Fruit fly (Drosophila melanogaster) whole organism, wandering third instar larva: Measurements from ENCODE around the gene CG42526.

Source experiments
- Abd-B ChIP-seq: fragments of >200 bp; optimal IDR thresholded peaks from 2 replicates; lab custom pipeline; 2017; ENCODE audit warnings: missing biosample characterization, missing genetic modification characterization
- CG32264 ChIP-seq: fragments of 200-800 bp; sonication (Bioruptor generic); optimal IDR thresholded peaks from 2 replicates; lab custom pipeline; 2016; ENCODE audit warnings: missing biosample characterization, missing genetic modification characterization
- CrebA ChIP-seq: fragments of 200-800 bp; sonication (Bioruptor generic); optimal IDR thresholded peaks from 2 replicates; lab custom pipeline; 2016; ENCODE audit warnings: missing biosample characterization, mild to moderate bottlenecking, missing genetic modification characterization, borderline replicate concordance
- Dfd ChIP-seq: fragments of >200 bp; optimal IDR thresholded peaks from 2 replicates; lab custom pipeline; 2017; ENCODE audit warnings: missing biosample characterization, missing genetic modification characterization
- Dif ChIP-seq: fragments of 200-275, 200-300 bp; sonication (Bioruptor generic); optimal IDR thresholded peaks from 2 replicates; lab custom pipeline; 2018; ENCODE audit warnings: missing biosample characterization, missing genetic modification characterization; ENCODE audit not compliant: partially characterized antibody
- HLH106 ChIP-seq: fragments of 200-800 bp; optimal IDR thresholded peaks from 3 replicates; lab custom pipeline; 2019; ENCODE audit warnings: missing biosample characterization, mild to moderate bottlenecking, missing genetic modification characterization, moderate library complexity
- Hnf4 ChIP-seq: fragments of 200-800 bp; sonication (Bioruptor generic); optimal IDR thresholded peaks from 2 replicates; lab custom pipeline; 2016; ENCODE audit warnings: missing biosample characterization, mild to moderate bottlenecking, missing genetic modification characterization
- Hr78 ChIP-seq: fragments of >200 bp; optimal IDR thresholded peaks from 2 replicates; lab custom pipeline; 2017; ENCODE audit warnings: missing biosample characterization, missing genetic modification characterization
- Hr83 ChIP-seq: fragments of 200-300 bp; sonication (Bioruptor generic); optimal IDR thresholded peaks from 2 replicates; lab custom pipeline; 2016; ENCODE audit warnings: missing biosample characterization, mild to moderate bottlenecking, missing genetic modification characterization, moderate library complexity; ENCODE audit not compliant: poor library complexity, severe bottlenecking
- Jra ChIP-seq: sonication (Bioruptor generic); optimal IDR thresholded peaks from 2 replicates; lab custom pipeline; 2016; ENCODE audit warnings: missing biosample characterization, missing genetic modification characterization
- Mio ChIP-seq: sonication (Bioruptor generic); optimal IDR thresholded peaks from 2 replicates; lab custom pipeline; 2016; ENCODE audit warnings: missing biosample characterization, missing genetic modification characterization
- Myc ChIP-seq: fragments of >200 bp; optimal IDR thresholded peaks from 2 replicates; lab custom pipeline; 2017
- N ChIP-seq: fragments of >200 bp; optimal IDR thresholded peaks from 2 replicates; lab custom pipeline; 2018; ENCODE audit warnings: missing biosample characterization, missing external identifiers, missing genetic modification characterization
- OdsH ChIP-seq: fragments of 200-800 bp; sonication (Bioruptor generic); optimal IDR thresholded peaks from 2 replicates; lab custom pipeline; 2016; ENCODE audit warnings: missing biosample characterization, mild to moderate bottlenecking, missing genetic modification characterization
- Rel ChIP-seq, 2 experiments: fragments of 200-800 bp; sonication (Bioruptor generic) in 1 of 2; optimal IDR thresholded peaks; 2 replicates in 1 of 2; 3 replicates in 1 of 2; lab custom pipeline; 2016 to 2019; ENCODE audit warnings: mild to moderate bottlenecking in 2 of 2, missing biosample characterization in 2 of 2, missing genetic modification characterization in 2 of 2, moderate library complexity in 1 of 2
- Sp1 ChIP-seq: fragments of 200-800 bp; sonication (Bioruptor generic); optimal IDR thresholded peaks from 3 replicates; lab custom pipeline; 2019; ENCODE audit warnings: missing biosample characterization, mild to moderate bottlenecking, missing genetic modification characterization, moderate library complexity
- Vsx2 ChIP-seq: fragments of 200-300, 225-300 bp; sonication (Bioruptor generic); optimal IDR thresholded peaks from 2 replicates; lab custom pipeline; 2018; ENCODE audit warnings: missing biosample characterization, missing genetic modification characterization; ENCODE audit not compliant: partially characterized antibody
- br ChIP-seq: fragments of 200-800 bp; sonication (Bioruptor generic); optimal IDR thresholded peaks from 2 replicates; lab custom pipeline; 2016; ENCODE audit warnings: missing biosample characterization, missing genetic modification characterization
- brk ChIP-seq: fragments of 200-800 bp; sonication (Bioruptor generic); optimal IDR thresholded peaks from 2 replicates; lab custom pipeline; 2016; ENCODE audit warnings: missing biosample characterization, mild to moderate bottlenecking, missing genetic modification characterization
- dl ChIP-seq, 2 experiments: fragments of 175-275, 200-275 bp in 1 of 2; fragments of 200-275 bp in 1 of 2; sonication (Bioruptor generic); optimal IDR thresholded peaks; lab custom pipeline; 2018; ENCODE audit warnings: mild to moderate bottlenecking in 2 of 2, missing biosample characterization in 2 of 2, missing genetic modification characterization in 2 of 2, moderate library complexity in 2 of 2; ENCODE audit not compliant: partially characterized antibody in 2 of 2, insufficient read depth in 1 of 2
- dmrt93B ChIP-seq: fragments of 200-800 bp; sonication (Bioruptor generic); optimal IDR thresholded peaks from 2 replicates; lab custom pipeline; 2018; ENCODE audit warnings: missing biosample characterization, mild to moderate bottlenecking, missing genetic modification characterization
- ey ChIP-seq: fragments of 200-800 bp; sonication (Bioruptor generic); optimal IDR thresholded peaks from 2 replicates; lab custom pipeline; 2016; ENCODE audit warnings: missing biosample characterization, missing genetic modification characterization
- foxo ChIP-seq, 2 experiments: fragments of 200-800 bp; sonication (Bioruptor generic); optimal IDR thresholded peaks; 2 replicates in 1 of 2; 3 replicates in 1 of 2; lab custom pipeline; 2016 to 2017; ENCODE audit warnings: missing biosample characterization in 2 of 2, missing genetic modification characterization in 2 of 2
- h ChIP-seq: fragments of 200-800 bp; sonication (Bioruptor generic); optimal IDR thresholded peaks from 3 replicates; lab custom pipeline; 2016; ENCODE audit warnings: missing biosample characterization, mild to moderate bottlenecking, missing genetic modification characterization
- jim ChIP-seq: fragments of 175-275, 200-325 bp; sonication (Bioruptor generic); optimal IDR thresholded peaks from 2 replicates; lab custom pipeline; 2016; ENCODE audit warnings: missing biosample characterization, mild to moderate bottlenecking, missing genetic modification characterization
- lola ChIP-seq: fragments of >200 bp; optimal IDR thresholded peaks from 2 replicates; lab custom pipeline; 2017; ENCODE audit warnings: missing biosample characterization, missing genetic modification characterization
- pan ChIP-seq: fragments of >200 bp; optimal IDR thresholded peaks from 2 replicates; lab custom pipeline; 2017
- psq ChIP-seq: fragments of 200-800 bp; sonication (Bioruptor generic); optimal IDR thresholded peaks from 3 replicates; lab custom pipeline; 2017; ENCODE audit warnings: missing biosample characterization, mild to moderate bottlenecking, missing genetic modification characterization, moderate library complexity
- rgr ChIP-seq: fragments of 200-800 bp; sonication (Bioruptor generic); optimal IDR thresholded peaks from 3 replicates; lab custom pipeline; 2016; ENCODE audit warnings: missing biosample characterization, mild to moderate bottlenecking, missing genetic modification characterization
- tai ChIP-seq: sonication (Bioruptor generic); optimal IDR thresholded peaks from 2 replicates; lab custom pipeline; 2016; ENCODE audit warnings: missing biosample characterization, missing genetic modification characterization
- usp ChIP-seq: fragments of >200 bp; optimal IDR thresholded peaks from 2 replicates; lab custom pipeline; 2017; ENCODE audit warnings: missing biosample characterization, missing genetic modification characterization

CG42526 gene

dm6 chr3L:9422636-9423419 lies 12.4 kb downstream of the CG42526 start, which contains the start of gene aay (continued):
- TF ChIP-seq Dif (GFP tag; lab: Kevin White, UChicago) (no peak), brk (peak; percentile 95), ey (GFP tag; lab: Kevin White, UChicago) (peak; percentile 98), dl (GFP tag; optimal IDR thresholded peaks at IDR 0.05; lab: Kevin White, UChicago; ENCODE audit: insufficient read depth in 1 of 2, partially characterized antibody in 2 of 2) (no peak), Vsx2 (no peak), OdsH (GFP tag; lab: Kevin White, UChicago) (peak; percentile 98), foxo (GFP tag; optimal IDR thresholded peaks at IDR 0.05; lab: Kevin White, UChicago) (peak; percentile 94 to 99), pan (lab: Kevin White, UChicago) (no peak)

- TF ChIP-seq Jra (GFP tag; lab: Kevin White, UChicago) (no peak), Rel (GFP tag; optimal IDR thresholded peaks at IDR 0.05; lab: Kevin White, UChicago) (no peak), Rel (tag; optimal IDR thresholded peaks at IDR 0.05; lab: Kevin White, UChicago) (peak; percentile 90)
Measured at dm6 chr3L:9422135-9422534, 13.1 kb downstream of the CG42526 start.

- no peak for TF ChIP-seq usp (GFP tag; lab: Kevin White, UChicago)
- TF ChIP-seq CrebA (GFP tag; lab: Kevin White, UChicago): no peak
- TF ChIP-seq lola (GFP tag; lab: Kevin White, UChicago): no peak
- TF ChIP-seq OdsH (GFP tag; lab: Kevin White, UChicago): no peak
- no peak for TF ChIP-seq ey (GFP tag; lab: Kevin White, UChicago)
- no peak for TF ChIP-seq N (GFP tag; lab: Kevin White, UChicago)
- no peak for TF ChIP-seq Hr83 (GFP tag; lab: Kevin White, UChicago)
- no peak for TF ChIP-seq Dfd (GFP tag; lab: Kevin White, UChicago)
- TF ChIP-seq brk: no peak
- no peak for TF ChIP-seq Dif (GFP tag; lab: Kevin White, UChicago)
- no peak for TF ChIP-seq CG32264 (GFP tag; lab: Kevin White, UChicago)
- TF ChIP-seq Sp1 (GFP tag; lab: Kevin White, UChicago): no peak
- TF ChIP-seq Hr78 (GFP tag; lab: Kevin White, UChicago): no peak
- no peak for TF ChIP-seq HLH106 (tag; lab: Kevin White, UChicago)
- TF ChIP-seq Mio: no peak
- no peak for TF ChIP-seq jim
- no peak for TF ChIP-seq Hnf4 (GFP tag; lab: Kevin White, UChicago)
- TF ChIP-seq dmrt93B (GFP tag; lab: Kevin White, UChicago): no peak
- TF ChIP-seq tai (GFP tag; lab: Kevin White, UChicago): no peak
- no peak for TF ChIP-seq Rel (GFP tag; optimal IDR thresholded peaks at IDR 0.05; lab: Kevin White, UChicago)
- TF ChIP-seq Rel (tag; optimal IDR thresholded peaks at IDR 0.05; lab: Kevin White, UChicago): no peak
Measured at dm6 chr3L:9421621-9422020, 13.6 kb downstream of the CG42526 start.

- no peak for TF ChIP-seq Hr83 (GFP tag; lab: Kevin White, UChicago)
- no peak for TF ChIP-seq Hr78 (GFP tag; lab: Kevin White, UChicago)
- TF ChIP-seq HLH106 (tag; lab: Kevin White, UChicago): no peak
- TF ChIP-seq pan (lab: Kevin White, UChicago): no peak
- TF ChIP-seq Myc (lab: Kevin White, UChicago): no peak
- no peak for TF ChIP-seq ey (GFP tag; lab: Kevin White, UChicago)
- TF ChIP-seq Vsx2: no peak
- no peak for TF ChIP-seq foxo (GFP tag; optimal IDR thresholded peaks at IDR 0.05; lab: Kevin White, UChicago)
- TF ChIP-seq CG32264 (GFP tag; lab: Kevin White, UChicago): no peak
- no peak for TF ChIP-seq br (GFP tag; lab: Kevin White, UChicago)
- TF ChIP-seq tai (GFP tag; lab: Kevin White, UChicago): no peak
- TF ChIP-seq rgr (GFP tag; lab: Kevin White, UChicago): no peak
- no peak for TF ChIP-seq psq (GFP tag; lab: Kevin White, UChicago)
- TF ChIP-seq N (GFP tag; lab: Kevin White, UChicago): no peak
- no peak for TF ChIP-seq jim
- no peak for TF ChIP-seq Hnf4 (GFP tag; lab: Kevin White, UChicago)
- no peak for TF ChIP-seq lola (GFP tag; lab: Kevin White, UChicago)
- no peak for TF ChIP-seq h (GFP tag; lab: Kevin White, UChicago)
- no peak for TF ChIP-seq Abd-B (GFP tag; lab: Kevin White, UChicago)
- TF ChIP-seq, all 38 proteins: peak for 0
Measured at dm6 chr3L:9420819-9421130, 14.4 kb downstream of the CG42526 start.
